Fruit fly (Drosophila melanogaster) whole organism, prepupa: ENCODE measurements around the gene CG46307.

Source experiments
- CG16779 ChIP-seq: fragments of 200-800 bp; sonication (Bioruptor generic); optimal IDR thresholded peaks from 3 replicates; lab custom pipeline; 2017; ENCODE audit warnings: missing biosample characterization, mild to moderate bottlenecking, missing genetic modification characterization
- CG7368 ChIP-seq: fragments of 200-800 bp; sonication (Bioruptor generic); optimal IDR thresholded peaks from 3 replicates; lab custom pipeline; 2016; ENCODE audit warnings: missing biosample characterization, missing genetic modification characterization
- CG8119 ChIP-seq: fragments of 200-800 bp; sonication (Bioruptor generic); IDR thresholded peaks from 3 replicates; pipeline ENCODE4 v1.3.6; 2022; ENCODE audit warnings: missing biosample characterization, missing genetic modification characterization
- CG8319 ChIP-seq: fragments of 200-800 bp; sonication (Bioruptor generic); optimal IDR thresholded peaks from 3 replicates; lab custom pipeline; 2016; ENCODE audit warnings: missing biosample characterization, missing genetic modification characterization
- Hr39 ChIP-seq: fragments of 200-800 bp; sonication (Bioruptor generic); optimal IDR thresholded peaks from 2 replicates; lab custom pipeline; 2016; ENCODE audit warnings: missing biosample characterization, missing genetic modification characterization
- Sox102F ChIP-seq: fragments of 200-800 bp; sonication (Bioruptor generic); optimal IDR thresholded peaks from 2 replicates; lab custom pipeline; 2016; ENCODE audit warnings: missing biosample characterization, mild to moderate bottlenecking, missing genetic modification characterization
- Sox15 ChIP-seq: fragments of 200-800 bp; sonication (Bioruptor generic); optimal IDR thresholded peaks from 3 replicates; lab custom pipeline; 2016; ENCODE audit warnings: missing biosample characterization, missing genetic modification characterization
- eg ChIP-seq: fragments of 200-800 bp; sonication (Bioruptor generic); IDR thresholded peaks from 3 replicates; pipeline ENCODE4 v1.3.6; 2022; ENCODE audit warnings: missing biosample characterization, missing genetic modification characterization
- lz ChIP-seq: fragments of 200-800 bp; sonication (Bioruptor generic); optimal IDR thresholded peaks from 3 replicates; lab custom pipeline; 2016; ENCODE audit warnings: missing biosample characterization, missing genetic modification characterization

- TF ChIP-seq Hr39 (GFP tag; lab: Kevin White, UChicago), result no peak
- no peak for TF ChIP-seq CG16779 (tag; lab: Kevin White, UChicago)
- no peak for TF ChIP-seq eg (GFP tag; lab: Robert Waterston, UW)
- TF ChIP-seq CG8119, result no peak
- TF ChIP-seq CG8319 (GFP tag; lab: Kevin White, UChicago), result no peak
- TF ChIP-seq CG7368 (GFP tag; lab: Kevin White, UChicago), result no peak
- no peak for TF ChIP-seq Sox15 (GFP tag; lab: Kevin White, UChicago)
- TF ChIP-seq lz, result peak; percentile 6
- TF ChIP-seq Sox102F, result no peak
These were observed 32.9 kb upstream of the CG46307 start, which contains the start of gene CG9265 for dm6 chr2L:21071435-21071834.
